Fruit fly (Drosophila melanogaster) whole organism, prepupa: ENCODE data around the gene nonA-l.

Source experiments
- Hr38 ChIP-seq: sonication (Bioruptor generic); optimal IDR thresholded peaks from 2 replicates; lab custom pipeline; 2016; ENCODE audit warnings: missing biosample characterization, missing genetic modification characterization
- Hr39 ChIP-seq: fragments of 200-800 bp; sonication (Bioruptor generic); optimal IDR thresholded peaks from 2 replicates; lab custom pipeline; 2016; ENCODE audit warnings: missing biosample characterization, missing genetic modification characterization
- Hr4 ChIP-seq: fragments of 200-800 bp; sonication (Bioruptor generic); optimal IDR thresholded peaks from 3 replicates; lab custom pipeline; 2016; ENCODE audit warnings: missing biosample characterization, missing genetic modification characterization
- fd59A ChIP-seq: fragments of 200-800 bp; sonication (Bioruptor generic); optimal IDR thresholded peaks from 2 replicates; lab custom pipeline; 2017; ENCODE audit warnings: missing biosample characterization, mild to moderate bottlenecking, missing genetic modification characterization, missing genetic modification reagents
- lz ChIP-seq: fragments of 200-800 bp; sonication (Bioruptor generic); optimal IDR thresholded peaks from 3 replicates; lab custom pipeline; 2016; ENCODE audit warnings: missing biosample characterization, missing genetic modification characterization
- spab ChIP-seq: fragments of 200-800 bp; sonication (Bioruptor generic); optimal IDR thresholded peaks from 2 replicates; lab custom pipeline; 2017; ENCODE audit warnings: missing biosample characterization, mild to moderate bottlenecking, missing genetic modification characterization, missing genetic modification reagents

dm6 chr3R:16591407-16591806 lies 48.6 kb upstream of the nonA-l start:
- no peak for TF ChIP-seq Hr38 (GFP tag; lab: Kevin White, UChicago)
- TF ChIP-seq Hr39 (GFP tag; lab: Kevin White, UChicago) = no peak
- no peak for TF ChIP-seq lz (GFP tag; lab: Kevin White, UChicago)
- TF ChIP-seq spab (GFP tag; lab: Kevin White, UChicago) = no peak
- no peak for TF ChIP-seq fd59A (GFP tag; lab: Kevin White, UChicago)
- TF ChIP-seq Hr4 (GFP tag; lab: Kevin White, UChicago) = no peak
